Fruit fly (Drosophila melanogaster) S2 (cell line): ENCODE data around the gene CG11790.

Source experiments
- CG8478 ChIP-seq: fragments of >200 bp; optimal IDR thresholded peaks from 2 replicates; lab custom pipeline; 2018
- CTCF ChIP-seq, 2 experiments: fragments of >200 bp; optimal IDR thresholded peaks; 2 replicates each; lab custom pipeline; 2018

DNA sequence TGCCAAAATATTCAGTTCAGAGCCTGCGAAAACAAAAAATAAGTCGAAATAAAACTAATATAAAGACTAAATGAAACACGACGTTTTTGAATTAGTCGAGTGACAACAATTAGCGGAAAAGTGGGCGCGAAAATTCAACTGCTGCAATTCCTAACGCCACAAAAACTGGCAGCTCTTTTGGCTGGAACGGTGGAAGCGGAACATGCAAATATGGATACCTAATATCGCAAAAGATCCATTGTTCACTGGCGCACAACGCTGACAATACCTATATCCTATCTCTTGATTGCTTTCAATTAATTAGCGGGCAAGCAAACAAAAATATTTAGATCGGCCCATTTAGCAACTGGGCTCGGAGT is 1.9 kb downstream of the CG11790 start, which contains the start of gene CG11791:
- TF ChIP-seq CG8478 (lab: Kevin White, UChicago) (no peak), CTCF (optimal IDR thresholded peaks at IDR 0.05; lab: Kevin White, UChicago) (no peak)
